Worm (Caenorhabditis elegans): ENCODE results near the gene arrd-8.

DNA sequence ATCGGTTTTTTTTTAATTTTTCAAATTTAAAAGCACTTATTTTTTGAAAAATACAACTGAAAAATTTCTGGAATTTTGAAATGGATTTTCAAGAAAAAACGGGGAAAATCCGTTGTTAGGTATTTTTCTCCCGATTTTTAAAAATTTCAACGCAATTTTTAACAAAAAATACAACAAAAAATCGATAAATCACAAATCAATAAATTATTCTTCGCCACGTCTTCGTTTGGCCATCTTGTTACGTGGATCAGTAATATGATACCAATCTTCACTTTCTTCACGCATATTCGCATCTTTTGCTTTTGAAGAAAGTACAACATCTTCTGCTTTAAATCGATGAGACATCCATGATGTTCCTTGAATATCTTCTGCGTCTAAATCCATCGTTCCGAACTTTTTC, 36.2 kb upstream of the arrd-8 start:
- TF ChIP-seq aly-2 (tag; optimal IDR thresholded peaks at IDR 0.05) (no peak), blmp-1 (tag; optimal IDR thresholded peaks at IDR 0.05; ENCODE audit: insufficient read depth) (no peak), nhr-77 (tag; optimal IDR thresholded peaks at IDR 0.05) (no peak), R02D3.7 (tag; optimal IDR thresholded peaks at IDR 0.05) (no peak)
